Fruit fly (Drosophila melanogaster): ENCODE results near the gene CG15385.
A peak's percentile ranks its signal among the peaks of the same experiment; 100 is the strongest.

Gene CG15385

dm6 chr2L:2202018-2202852 is 10.1 kb downstream of the CG15385 start (continued):
- peak; percentile 99 for TF ChIP-seq CG34422 (GFP tag; IDR thresholded peaks at IDR 0.05)
- peak; percentile 99 for TF ChIP-seq CG11093 (GFP tag; IDR thresholded peaks at IDR 0.05)
- peak; percentile 81 for TF ChIP-seq CG15479 (GFP tag; optimal IDR thresholded peaks at IDR 0.05)
- peak; percentile 99 for TF ChIP-seq CG15696 (tag; optimal IDR thresholded peaks at IDR 0.05)
- TF ChIP-seq MESR4 (GFP tag; optimal IDR thresholded peaks at IDR 0.05): peak; percentile 75
- TF ChIP-seq Hey (tag; optimal IDR thresholded peaks at IDR 0.05): peak; percentile 65
- TF ChIP-seq CG16815 (GFP tag; optimal IDR thresholded peaks at IDR 0.05): peak; percentile 98
- peak; percentile 99 for TF ChIP-seq dimm (GFP tag; IDR thresholded peaks at IDR 0.05)
- peak; percentile 76 for TF ChIP-seq CG16813 (GFP tag; IDR thresholded peaks at IDR 0.05; ENCODE audit: partially characterized antibody)
- TF ChIP-seq Ets97D (GFP tag; optimal IDR thresholded peaks at IDR 0.05): peak; percentile 92
- peak; percentile 80 for TF ChIP-seq Deaf1 (tag; optimal IDR thresholded peaks at IDR 0.05)
- TF ChIP-seq CG10959 (GFP tag; IDR thresholded peaks at IDR 0.05): peak; percentile 100
- peak; percentile 100 for TF ChIP-seq CG18262 (tag; optimal IDR thresholded peaks at IDR 0.05)
- TF ChIP-seq Hr78 (GFP tag; optimal IDR thresholded peaks at IDR 0.05): peak in 1 of 2 experiments; percentile 97
- TF ChIP-seq Dref (GFP tag; IDR thresholded peaks at IDR 0.05): no peak
- TF ChIP-seq CG5180 (GFP tag; optimal IDR thresholded peaks at IDR 0.05): peak; percentile 91
- peak; percentile 98 for TF ChIP-seq CG7745 (tag; optimal IDR thresholded peaks at IDR 0.05)
- peak; percentile 51 for TF ChIP-seq abd-A (tag; optimal IDR thresholded peaks at IDR 0.05)
- peak; percentile 66 for TF ChIP-seq Doc3 (GFP tag; IDR thresholded peaks at IDR 0.05; ENCODE audit: partially characterized antibody)
- peak; percentile 100 for TF ChIP-seq gsb-n (tag; optimal IDR thresholded peaks at IDR 0.05)
- peak; percentile 96 for TF ChIP-seq CG8359 (GFP tag; optimal IDR thresholded peaks at IDR 0.05; ENCODE audit: borderline replicate concordance)
- peak; percentile 82 for TF ChIP-seq CG13296 (GFP tag; optimal IDR thresholded peaks at IDR 0.05)
- peak; percentile 59 for TF ChIP-seq schlank (tag; optimal IDR thresholded peaks at IDR 0.05)
- TF ChIP-seq bowl (GFP tag; IDR thresholded peaks at IDR 0.05): peak; percentile 95
- peak; percentile 99 for TF ChIP-seq chn (GFP tag; optimal IDR thresholded peaks at IDR 0.05)
- TF ChIP-seq PHDP (tag; optimal IDR thresholded peaks at IDR 0.05): peak; percentile 98
- TF ChIP-seq zf30C (GFP tag; optimal IDR thresholded peaks at IDR 0.05): peak; percentile 3
- peak; percentile 98 for TF ChIP-seq kay (GFP tag; optimal IDR thresholded peaks at IDR 0.05)
- TF ChIP-seq hth (optimal IDR thresholded peaks at IDR 0.05): no peak
- no peak for TF ChIP-seq B-H2 (GFP tag; optimal IDR thresholded peaks at IDR 0.05)
- TF ChIP-seq CG6854 (GFP tag; optimal IDR thresholded peaks at IDR 0.05): peak; percentile 87
- peak; percentile 99 for TF ChIP-seq CG4404 (GFP tag; IDR thresholded peaks at IDR 0.05)
- TF ChIP-seq CG8281 (tag; optimal IDR thresholded peaks at IDR 0.05): peak; percentile 93
- TF ChIP-seq en (GFP tag; optimal IDR thresholded peaks at IDR 0.05): peak; percentile 97
- no peak for TF ChIP-seq pzg (GFP tag; optimal IDR thresholded peaks at IDR 0.05)
- TF ChIP-seq ATbp (GFP tag; optimal IDR thresholded peaks at IDR 0.05): peak; percentile 99
- peak; percentile 99 for TF ChIP-seq CG32767 (GFP tag; IDR thresholded peaks at IDR 0.05)
- peak; percentile 98 for TF ChIP-seq CG14441 (GFP tag; IDR thresholded peaks at IDR 0.05)
- TF ChIP-seq so (GFP tag; IDR thresholded peaks at IDR 0.05): peak; percentile 99
- peak; percentile 98 for TF ChIP-seq nau (GFP tag; optimal IDR thresholded peaks at IDR 0.05)
- no peak for TF ChIP-seq fru (optimal IDR thresholded peaks at IDR 0.05)
- TF ChIP-seq NC2α (GFP tag; optimal IDR thresholded peaks at IDR 0.05): peak; percentile 98
- peak; percentile 97 for TF ChIP-seq CG8944 (GFP tag; optimal IDR thresholded peaks at IDR 0.05)
- peak; percentile 98 for TF ChIP-seq nerfin-1 (tag; optimal IDR thresholded peaks at IDR 0.05)
- TF ChIP-seq CG17186 (GFP tag; optimal IDR thresholded peaks at IDR 0.05): peak; percentile 97
- TF ChIP-seq lab (GFP tag; optimal IDR thresholded peaks at IDR 0.05): peak; percentile 96
- TF ChIP-seq B-H1 (GFP tag; IDR thresholded peaks at IDR 0.05): peak; percentile 98
- TF ChIP-seq Fer3 (tag; optimal IDR thresholded peaks at IDR 0.05): peak; percentile 94
- TF ChIP-seq Hr39 (optimal IDR thresholded peaks at IDR 0.05): no peak
